Fruit fly (Drosophila melanogaster): ENCODE data around the gene scu.
A peak's percentile ranks its signal among the peaks of the same experiment; 100 is the strongest.

DNA sequence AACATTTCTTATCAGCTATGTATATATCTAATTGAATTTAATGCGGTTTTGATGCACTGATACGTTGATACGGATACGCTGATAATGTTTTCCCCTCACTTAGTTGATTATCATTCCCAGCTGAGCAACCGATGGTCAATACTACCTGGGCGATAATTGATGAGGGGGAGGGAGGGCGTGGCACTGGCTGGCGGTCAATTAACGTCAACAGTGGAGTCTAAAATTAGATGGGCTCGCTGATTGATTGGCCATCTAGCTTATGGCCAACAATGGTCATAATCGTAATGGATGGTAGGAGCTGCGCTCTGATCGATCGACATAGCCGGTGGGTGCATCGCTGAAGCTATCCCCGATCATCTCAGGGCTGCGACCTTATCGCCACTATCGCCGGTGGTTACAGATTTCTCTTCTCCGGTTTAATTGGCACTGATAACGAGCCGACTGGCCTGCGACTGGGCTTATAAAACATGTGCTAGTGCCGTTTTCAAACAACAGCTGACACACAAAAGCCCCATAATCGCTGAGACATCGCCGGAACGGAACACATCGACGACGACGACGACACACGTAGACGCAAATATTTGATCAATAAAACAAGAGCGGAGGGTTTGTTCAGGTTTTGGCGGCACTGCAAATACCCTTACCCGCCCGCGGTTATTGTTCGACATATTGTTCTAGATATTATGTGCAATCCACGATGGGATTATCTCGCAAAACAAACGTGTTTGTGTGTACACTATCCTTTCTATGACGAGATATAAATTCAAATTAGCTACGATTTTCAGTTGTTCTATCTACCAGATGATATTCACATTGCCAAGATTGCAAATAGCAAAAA lies 7.3 kb upstream of the scu start:
- TF ChIP-seq CG11617 (GFP tag; optimal IDR thresholded peaks at IDR 0.05): peak; percentile 22
- TF ChIP-seq tj (GFP tag; optimal IDR thresholded peaks at IDR 0.05): peak; percentile 7
- no peak for TF ChIP-seq CG33017 (tag; optimal IDR thresholded peaks at IDR 0.05)
- no peak for TF ChIP-seq cnc (optimal IDR thresholded peaks at IDR 0.05)
- no peak for TF ChIP-seq CG7045 (GFP tag; optimal IDR thresholded peaks at IDR 0.05)
- TF ChIP-seq CG14711 (tag; optimal IDR thresholded peaks at IDR 0.05): no peak
- TF ChIP-seq CG1620 (GFP tag; optimal IDR thresholded peaks at IDR 0.05): no peak
- TF ChIP-seq Crg-1 (GFP tag; optimal IDR thresholded peaks at IDR 0.05): no peak
- TF ChIP-seq pad (GFP tag; optimal IDR thresholded peaks at IDR 0.05): no peak
- TF ChIP-seq kay (GFP tag; ENCODE audit: borderline replicate concordance): no peak
- TF ChIP-seq ovo (GFP tag; optimal IDR thresholded peaks at IDR 0.05): no peak
- no peak for TF ChIP-seq CG5204 (GFP tag; optimal IDR thresholded peaks at IDR 0.05)

All from whole organism, adult.